Fruit fly (Drosophila melanogaster) whole organism, prepupa: ENCODE measurements around the gene CG5608.
"Not testable (repeated sequence)": the region's sequence is repeated elsewhere in the genome, so short reads cannot be mapped to it uniquely, and the experiment has no call there.

Source experiments
- CG10669 ChIP-seq: fragments of 200-800 bp; sonication (Bioruptor generic); optimal IDR thresholded peaks from 3 replicates; lab custom pipeline; 2018; ENCODE audit warnings: missing biosample characterization, mild to moderate bottlenecking, missing genetic modification characterization, moderate library complexity
- CG7368 ChIP-seq: fragments of 200-800 bp; sonication (Bioruptor generic); optimal IDR thresholded peaks from 3 replicates; lab custom pipeline; 2016; ENCODE audit warnings: missing biosample characterization, missing genetic modification characterization
- acj6 ChIP-seq: fragments of 200-800 bp; sonication (Bioruptor generic); optimal IDR thresholded peaks from 3 replicates; lab custom pipeline; 2016; ENCODE audit warnings: missing biosample characterization, missing genetic modification characterization
- eg ChIP-seq: fragments of 200-800 bp; sonication (Bioruptor generic); IDR thresholded peaks from 3 replicates; pipeline ENCODE4 v1.3.6; 2022; ENCODE audit warnings: missing biosample characterization, missing genetic modification characterization
- fd85E ChIP-seq: fragments of 200-800 bp; sonication (Bioruptor generic); optimal IDR thresholded peaks from 3 replicates; lab custom pipeline; 2016; ENCODE audit warnings: missing biosample characterization, missing genetic modification characterization
- lz ChIP-seq: fragments of 200-800 bp; sonication (Bioruptor generic); optimal IDR thresholded peaks from 3 replicates; lab custom pipeline; 2016; ENCODE audit warnings: missing biosample characterization, missing genetic modification characterization

dm6 chr3R:12508776-12509175, 43.7 kb upstream of the CG5608 start, which contains the start of gene Hsp70Bc:
- TF ChIP-seq CG7368 (GFP tag; lab: Kevin White, UChicago); eg (GFP tag; lab: Robert Waterston, UW); acj6 (GFP tag; lab: Kevin White, UChicago); CG10669; lz (GFP tag; lab: Kevin White, UChicago); fd85E (GFP tag; lab: Kevin White, UChicago): not testable (repeated sequence)
